Fruit fly (Drosophila melanogaster) whole organism: ENCODE measurements around the gene CG11350.

Source experiments
- CG8478 ChIP-seq: fragments of >200 bp; optimal IDR thresholded peaks from 2 replicates; lab custom pipeline; 2018; ENCODE audit warnings: inconsistent platforms
- Dll ChIP-seq: fragments of >200 bp; optimal IDR thresholded peaks from 2 replicates; lab custom pipeline; 2017
- pan ChIP-seq: fragments of >200 bp; optimal IDR thresholded peaks from 2 replicates; lab custom pipeline; 2017

DNA sequence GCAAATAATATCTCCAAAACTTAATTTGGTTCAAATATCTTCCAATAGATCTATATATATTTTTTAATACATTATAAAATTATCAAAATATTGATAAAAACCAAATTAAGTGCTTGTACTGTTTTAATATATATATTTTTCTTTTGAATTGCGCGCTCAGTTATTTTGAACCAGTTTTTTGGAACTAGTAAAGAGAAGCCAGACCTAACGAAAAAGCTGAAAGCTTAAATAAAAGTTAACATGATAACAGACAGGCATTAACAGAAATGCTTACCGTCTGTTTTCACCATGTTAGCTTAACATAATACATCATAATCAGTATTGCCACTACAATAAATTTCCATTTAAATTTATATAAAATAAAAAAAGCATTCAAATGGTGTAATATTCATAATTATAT, 27.7 kb downstream of the CG11350 start:
- no peak for TF ChIP-seq pan
- no peak for TF ChIP-seq Dll
- TF ChIP-seq CG8478 (lab: Kevin White, UChicago) = no peak
